Fruit fly (Drosophila melanogaster) whole organism, embryonic: ENCODE data around the gene dwg.
A peak's percentile ranks its signal among the peaks of the same experiment; 100 is the strongest.

ENCODE experiments used
- Atf-2 ChIP-seq: fragments of 200-800 bp; sonication (Bioruptor generic); optimal IDR thresholded peaks from 2 replicates; lab custom pipeline; 2016; ENCODE audit warnings: missing biosample characterization, missing genetic modification characterization
- B-H2 ChIP-seq: fragments of 200-800 bp; sonication (Bioruptor generic); optimal IDR thresholded peaks from 2 replicates; lab custom pipeline; 2018; ENCODE audit warnings: missing biosample characterization, mild to moderate bottlenecking, missing genetic modification characterization
- C15 ChIP-seq: fragments of 200-800 bp; sonication (Bioruptor generic); IDR thresholded peaks from 3 replicates; pipeline ENCODE4 v1.3.6; 2022; ENCODE audit warnings: missing biosample characterization, missing genetic modification characterization
- CG10462 ChIP-seq: fragments of 200-800 bp; sonication (Bioruptor generic); optimal IDR thresholded peaks from 2 replicates; lab custom pipeline; 2016; ENCODE audit warnings: missing biosample characterization, missing genetic modification characterization
- CG10543 ChIP-seq: fragments of 200-800 bp; sonication (Bioruptor generic); optimal IDR thresholded peaks from 3 replicates; lab custom pipeline; 2017; ENCODE audit warnings: missing biosample characterization, mild to moderate bottlenecking, missing genetic modification characterization, moderate library complexity
- CG11504 ChIP-seq: fragments of 200-800 bp; sonication (Bioruptor generic); optimal IDR thresholded peaks from 3 replicates; lab custom pipeline; 2019; ENCODE audit warnings: missing biosample characterization, mild to moderate bottlenecking, missing genetic modification characterization, moderate library complexity
- CG12236 ChIP-seq: fragments of 200-800 bp; sonication (Bioruptor generic); optimal IDR thresholded peaks from 2 replicates; lab custom pipeline; 2016; ENCODE audit warnings: missing biosample characterization, missing genetic modification characterization
- CG12744 ChIP-seq: fragments of 200-800 bp; sonication (Bioruptor generic); optimal IDR thresholded peaks from 2 replicates; lab custom pipeline; 2016; ENCODE audit warnings: missing biosample characterization, missing genetic modification characterization
- CG13287 ChIP-seq: fragments of 200-800 bp; sonication (Bioruptor generic); IDR thresholded peaks from 2 replicates; pipeline ENCODE4 v1.3.6; 2022; ENCODE audit warnings: missing biosample characterization, missing genetic modification characterization; ENCODE audit not compliant: partially characterized antibody
- CG16779 ChIP-seq: fragments of 200-800 bp; sonication (Bioruptor generic); IDR thresholded peaks from 2 replicates; pipeline ENCODE4 v1.3.6; 2022; ENCODE audit warnings: missing biosample characterization, missing genetic modification characterization
- CG17361 ChIP-seq: fragments of 200-800 bp; sonication (Bioruptor generic); IDR thresholded peaks from 3 replicates; pipeline ENCODE4 v1.3.6; 2022; ENCODE audit warnings: missing biosample characterization, missing genetic modification characterization
- CG18599 ChIP-seq: fragments of 200-800 bp; sonication (Bioruptor generic); optimal IDR thresholded peaks from 3 replicates; lab custom pipeline; 2017; ENCODE audit warnings: missing biosample characterization, missing genetic modification characterization, mild to moderate bottlenecking, moderate library complexity, missing genetic modification reagents
- CG2116 ChIP-seq: fragments of 200-800 bp; sonication (Bioruptor generic); optimal IDR thresholded peaks from 3 replicates; lab custom pipeline; 2018; ENCODE audit warnings: missing biosample characterization, mild to moderate bottlenecking, missing genetic modification characterization
- CG2199 ChIP-seq: fragments of 200-800 bp; sonication (Bioruptor generic); IDR thresholded peaks from 3 replicates; pipeline ENCODE4 v1.3.6; 2022; ENCODE audit warnings: missing biosample characterization, missing genetic modification characterization
- CG32532 ChIP-seq: fragments of 200-800 bp; sonication (Bioruptor generic); IDR thresholded peaks from 2 replicates; pipeline ENCODE4 v1.3.6; 2022; ENCODE audit warnings: missing biosample characterization, missing genetic modification characterization
- CG34422 ChIP-seq: fragments of 200-800 bp; sonication (Bioruptor generic); IDR thresholded peaks from 3 replicates; pipeline ENCODE4 v1.3.6; 2022; ENCODE audit warnings: missing biosample characterization, missing genetic modification characterization
- CG3995 ChIP-seq: fragments of 200-800 bp; sonication (Bioruptor generic); optimal IDR thresholded peaks from 3 replicates; lab custom pipeline; 2016; ENCODE audit warnings: missing biosample characterization, missing genetic modification characterization
- CG6272 ChIP-seq: fragments of 200-800 bp; sonication (Bioruptor generic); IDR thresholded peaks from 2 replicates; pipeline ENCODE4 v1.3.6; 2022; ENCODE audit warnings: missing biosample characterization, missing genetic modification characterization
- CG6765 ChIP-seq: fragments of 200-800 bp; sonication (Bioruptor generic); optimal IDR thresholded peaks from 3 replicates; lab custom pipeline; 2017; ENCODE audit warnings: missing biosample characterization, mild to moderate bottlenecking, missing genetic modification characterization
- CG6854 ChIP-seq: fragments of 200-800 bp; sonication (Bioruptor generic); optimal IDR thresholded peaks from 3 replicates; lab custom pipeline; 2017; ENCODE audit warnings: missing biosample characterization, mild to moderate bottlenecking, missing genetic modification characterization
- CG7839 ChIP-seq: fragments of 200-800 bp; sonication (Bioruptor generic); optimal IDR thresholded peaks from 3 replicates; lab custom pipeline; 2018; ENCODE audit warnings: missing biosample characterization, mild to moderate bottlenecking, missing genetic modification characterization, moderate library complexity
- CG8924 ChIP-seq: fragments of 200-800 bp; optimal IDR thresholded peaks from 3 replicates; lab custom pipeline; 2019; ENCODE audit warnings: missing biosample characterization, mild to moderate bottlenecking, missing genetic modification characterization, moderate library complexity
- CG9609 ChIP-seq: fragments of 200-800 bp; sonication (Bioruptor generic); optimal IDR thresholded peaks from 3 replicates; lab custom pipeline; 2016; ENCODE audit warnings: missing biosample characterization, missing genetic modification characterization
- Camta ChIP-seq: fragments of 200-800 bp; sonication (Bioruptor generic); optimal IDR thresholded peaks from 2 replicates; lab custom pipeline; 2016; ENCODE audit warnings: missing biosample characterization, missing genetic modification characterization
- Chrac-16 ChIP-seq: fragments of 200-800 bp; sonication (Bioruptor generic); optimal IDR thresholded peaks from 3 replicates; lab custom pipeline; 2016; ENCODE audit warnings: missing biosample characterization, missing genetic modification characterization
- Doc2 ChIP-seq: fragments of 200-800 bp; sonication (Bioruptor generic); IDR thresholded peaks from 2 replicates; pipeline ENCODE4 v1.3.6; 2022; ENCODE audit warnings: missing biosample characterization, missing genetic modification characterization
- ERR ChIP-seq: fragments of 200-800 bp; sonication (Bioruptor generic); optimal IDR thresholded peaks from 2 replicates; lab custom pipeline; 2016; ENCODE audit warnings: missing biosample characterization, missing genetic modification characterization
- NC2α ChIP-seq: fragments of 200-800 bp; sonication (Bioruptor generic); optimal IDR thresholded peaks from 2 replicates; lab custom pipeline; 2016; ENCODE audit warnings: missing biosample characterization, missing genetic modification characterization
- Opbp ChIP-seq: fragments of 200-800 bp; sonication (Bioruptor generic); IDR thresholded peaks from 3 replicates; pipeline ENCODE4 v1.3.6; 2022; ENCODE audit warnings: missing biosample characterization, missing genetic modification characterization; ENCODE audit not compliant: partially characterized antibody
- Optix ChIP-seq: fragments of 200-800 bp; sonication (Bioruptor generic); IDR thresholded peaks from 3 replicates; pipeline ENCODE4 v1.3.6; 2022; ENCODE audit warnings: missing biosample characterization, missing genetic modification characterization
- Pdp1 ChIP-seq, 2 experiments: fragments of 200-800 bp; sonication (Bioruptor generic); optimal IDR thresholded peaks; 3 replicates each; lab custom pipeline; 2016; ENCODE audit warnings: missing biosample characterization in 2 of 2, missing genetic modification characterization in 2 of 2, mild to moderate bottlenecking in 1 of 2, moderate library complexity in 1 of 2
- Poxn ChIP-seq: fragments of 200-800 bp; sonication (Bioruptor generic); IDR thresholded peaks from 2 replicates; pipeline ENCODE4 v1.3.6; 2022; ENCODE audit warnings: missing biosample characterization, missing genetic modification characterization
- Sry-β ChIP-seq: fragments of 200-800 bp; sonication (Bioruptor generic); optimal IDR thresholded peaks from 2 replicates; lab custom pipeline; 2018; ENCODE audit warnings: missing biosample characterization, mild to moderate bottlenecking, missing genetic modification characterization, moderate library complexity
- al ChIP-seq: fragments of 200-800 bp; sonication (Bioruptor generic); IDR thresholded peaks from 2 replicates; pipeline ENCODE4 v1.3.6; 2022; ENCODE audit warnings: missing biosample characterization, missing genetic modification characterization
- caup ChIP-seq: fragments of 200-800 bp; sonication (Bioruptor generic); optimal IDR thresholded peaks from 3 replicates; lab custom pipeline; 2017; ENCODE audit warnings: missing biosample characterization, mild to moderate bottlenecking, missing genetic modification characterization, moderate library complexity; ENCODE audit not compliant: severe bottlenecking
- da ChIP-seq: fragments of 200-800 bp; sonication (Bioruptor generic); optimal IDR thresholded peaks from 2 replicates; lab custom pipeline; 2016; ENCODE audit warnings: missing biosample characterization, missing genetic modification characterization
- en ChIP-seq: fragments of 200-800 bp; sonication (Bioruptor generic); optimal IDR thresholded peaks from 2 replicates; lab custom pipeline; 2016; ENCODE audit warnings: missing biosample characterization, missing genetic modification characterization
- gro ChIP-seq: fragments of 200-800 bp; sonication (Bioruptor generic); optimal IDR thresholded peaks from 2 replicates; lab custom pipeline; 2016; ENCODE audit warnings: missing biosample characterization, missing genetic modification characterization
- h ChIP-seq: fragments of >200 bp; optimal IDR thresholded peaks from 2 replicates; lab custom pipeline; 2017
- ham ChIP-seq: fragments of 200-800 bp; sonication (Bioruptor generic); IDR thresholded peaks from 2 replicates; pipeline ENCODE4 v1.3.6; 2022; ENCODE audit warnings: missing biosample characterization, missing genetic modification characterization
- hbn ChIP-seq: fragments of 200-800 bp; sonication (Bioruptor generic); IDR thresholded peaks from 2 replicates; pipeline ENCODE4 v1.3.6; 2022; ENCODE audit warnings: missing biosample characterization, missing genetic modification characterization; ENCODE audit not compliant: partially characterized antibody
- insv ChIP-seq, 2 experiments: fragments of 200-800 bp; sonication (Bioruptor generic); optimal IDR thresholded peaks; 3 replicates each; lab custom pipeline; 2016 to 2018; ENCODE audit warnings: missing biosample characterization in 2 of 2, missing genetic modification characterization in 2 of 2
- lbe ChIP-seq: fragments of 200-800 bp; sonication (Bioruptor generic); optimal IDR thresholded peaks from 2 replicates; lab custom pipeline; 2016; ENCODE audit warnings: missing biosample characterization, mild to moderate bottlenecking, missing genetic modification characterization
- mld ChIP-seq: fragments of 200-800 bp; sonication (Bioruptor generic); IDR thresholded peaks from 3 replicates; pipeline ENCODE4 v1.3.6; 2022; ENCODE audit warnings: missing biosample characterization, missing genetic modification characterization; ENCODE audit not compliant: partially characterized antibody
- odd ChIP-seq: fragments of 200-800 bp; sonication (Bioruptor generic); optimal IDR thresholded peaks from 2 replicates; lab custom pipeline; 2017; ENCODE audit warnings: missing biosample characterization, mild to moderate bottlenecking, missing genetic modification characterization
- p53 ChIP-seq: fragments of 200-800 bp; sonication (Bioruptor generic); optimal IDR thresholded peaks from 2 replicates; lab custom pipeline; 2016; ENCODE audit warnings: missing biosample characterization, missing genetic modification characterization
- pho ChIP-seq: fragments of 200-800 bp; sonication (Bioruptor generic); optimal IDR thresholded peaks from 2 replicates; lab custom pipeline; 2016; ENCODE audit warnings: missing biosample characterization, missing genetic modification characterization
- phol ChIP-seq: fragments of 200-800 bp; sonication (Bioruptor generic); optimal IDR thresholded peaks from 3 replicates; lab custom pipeline; 2018; ENCODE audit warnings: missing biosample characterization, mild to moderate bottlenecking, missing genetic modification characterization, moderate library complexity
- sima ChIP-seq: fragments of 200-800 bp; sonication (Bioruptor generic); optimal IDR thresholded peaks from 2 replicates; lab custom pipeline; 2016; ENCODE audit warnings: missing biosample characterization, missing genetic modification characterization
- slp2 ChIP-seq: fragments of 200-800 bp; sonication (Bioruptor generic); optimal IDR thresholded peaks from 2 replicates; lab custom pipeline; 2016; ENCODE audit warnings: missing biosample characterization, missing genetic modification characterization
- zfh2 ChIP-seq: fragments of 200-800 bp; sonication (Bioruptor generic); optimal IDR thresholded peaks from 2 replicates; lab custom pipeline; 2016; ENCODE audit warnings: missing biosample characterization, missing genetic modification characterization

dwg gene

DNA sequence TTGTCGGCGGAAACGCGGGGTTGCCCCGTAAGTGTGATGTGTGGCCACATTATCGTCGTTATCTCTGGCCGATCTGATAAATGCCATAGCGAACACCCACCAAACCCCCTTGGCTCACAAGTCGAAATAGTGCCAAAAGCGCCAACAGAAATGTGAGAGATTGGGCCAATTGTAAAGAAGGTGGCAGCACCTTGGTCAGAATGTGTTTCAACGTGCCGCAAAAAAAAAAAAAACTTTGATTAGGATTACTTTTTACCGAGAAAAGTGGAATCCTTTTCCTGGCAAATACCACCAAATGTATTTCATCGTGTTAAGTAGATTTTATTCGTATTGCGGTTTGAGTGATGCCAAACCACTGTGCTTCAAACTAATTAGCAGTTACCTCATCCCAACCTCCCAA, 15.5 kb downstream of the dwg start (continued):
- TF ChIP-seq NC2α (peak; percentile 29), en (peak; percentile 31), CG6272 (GFP tag; lab: Robert Waterston, UW) (peak; percentile 78), insv (GFP tag; optimal IDR thresholded peaks at IDR 0.05; lab: Kevin White, UChicago) (no peak), Doc2 (GFP tag; lab: Robert Waterston, UW) (peak; percentile 61), CG6765 (no peak), Pdp1 (GFP tag; optimal IDR thresholded peaks at IDR 0.05; lab: Kevin White, UChicago) (peak; percentile 77 to 82), odd (GFP tag; lab: Kevin White, UChicago) (peak; percentile 66), CG32532 (peak; percentile 95), ham (peak; percentile 75; the same call in 1 of the 2 replicates), CG12744 (peak; percentile 60), CG17361 (GFP tag; lab: Robert Waterston, UW) (peak; percentile 60; the same call in 2 of the 3 replicates), CG3995 (GFP tag; lab: Kevin White, UChicago) (peak; percentile 52), Optix (GFP tag; lab: Robert Waterston, UW) (peak; percentile 85), Camta (GFP tag; lab: Kevin White, UChicago) (peak; percentile 67), CG2116 (no peak), CG2199 (no peak), CG11504 (peak; percentile 80), CG34422 (GFP tag; lab: Robert Waterston, UW) (peak; percentile 85), CG9609 (GFP tag; lab: Kevin White, UChicago) (peak; percentile 80), pho (GFP tag; lab: Kevin White, UChicago) (peak; percentile 87), mld (GFP tag; lab: Robert Waterston, UW) (no peak), caup (GFP tag; lab: Kevin White, UChicago) (peak; percentile 83), hbn (GFP tag; lab: Robert Waterston, UW) (no peak), ERR (GFP tag; lab: Kevin White, UChicago) (peak; percentile 83), CG13287 (GFP tag; lab: Robert Waterston, UW) (no peak), h (lab: Kevin White, UChicago) (no peak), CG8924 (peak; percentile 52), Sry-β (GFP tag; lab: Kevin White, UChicago) (no peak), phol (tag; lab: Kevin White, UChicago) (peak; percentile 52), al (GFP tag; lab: Robert Waterston, UW) (peak; percentile 86), gro (peak; percentile 88), CG16779 (GFP tag; lab: Robert Waterston, UW) (peak; percentile 83), CG12236 (peak; percentile 20), Opbp (GFP tag; lab: Robert Waterston, UW) (no peak), da (GFP tag; lab: Kevin White, UChicago) (peak; percentile 62), p53 (GFP tag; lab: Kevin White, UChicago) (no peak), slp2 (GFP tag; lab: Kevin White, UChicago) (peak; percentile 75), Chrac-16 (GFP tag; lab: Kevin White, UChicago) (peak; percentile 64), sima (GFP tag; lab: Kevin White, UChicago) (peak; percentile 42), zfh2 (peak; percentile 89), CG7839 (tag; lab: Kevin White, UChicago) (peak; percentile 88), CG10462 (GFP tag; lab: Kevin White, UChicago) (peak; percentile 2), B-H2 (GFP tag; lab: Kevin White, UChicago) (no peak), CG6854 (GFP tag; lab: Kevin White, UChicago) (peak; percentile 53), Poxn (GFP tag; lab: Robert Waterston, UW) (peak; percentile 72; the same call in 1 of the 2 replicates), C15 (GFP tag; lab: Robert Waterston, UW) (peak; percentile 77; the same call in 2 of the 3 replicates), Atf-2 (GFP tag; lab: Kevin White, UChicago) (peak; percentile 56), CG18599 (GFP tag; lab: Kevin White, UChicago) (peak; percentile 92), lbe (GFP tag; lab: Kevin White, UChicago) (no peak), CG10543 (GFP tag; lab: Kevin White, UChicago) (peak; percentile 50)
